Fruit fly (Drosophila melanogaster): ENCODE measurements around the gene CG9396.

CG9396 gene

dm6 chr3R:9559413-9560014 is 11.9 kb downstream of the CG9396 start, which contains the start of the genes AP-1mu and MBD-like (continued):
- TF ChIP-seq NC2α (GFP tag; optimal IDR thresholded peaks at IDR 0.05) (no peak), otp (GFP tag; IDR thresholded peaks at IDR 0.05) (no peak), luna (GFP tag; optimal IDR thresholded peaks at IDR 0.05) (peak; percentile 57), emc (GFP tag; optimal IDR thresholded peaks at IDR 0.05) (peak; percentile 1), CG43689 (GFP tag; IDR thresholded peaks at IDR 0.05) (no peak), CG42726 (GFP tag; IDR thresholded peaks at IDR 0.05; ENCODE audit: partially characterized antibody) (0 out of 2 replicates have a peak, but pooled peaks have one; percentile 3), CG3838 (GFP tag; optimal IDR thresholded peaks at IDR 0.05) (no peak), CG13775 (GFP tag; optimal IDR thresholded peaks at IDR 0.05) (peak; percentile 79), CG11247 (GFP tag; IDR thresholded peaks at IDR 0.05) (0 out of 2 replicates have a peak, but pooled peaks have one; percentile 47), ab (GFP tag; optimal IDR thresholded peaks at IDR 0.05) (no peak), Mes4 (GFP tag; optimal IDR thresholded peaks at IDR 0.05) (peak; percentile 31), ase (GFP tag; IDR thresholded peaks at IDR 0.05) (0 out of 3 replicates have a peak, but pooled peaks have one; percentile 7), schlank (tag; optimal IDR thresholded peaks at IDR 0.05) (no peak), grau (tag; optimal IDR thresholded peaks at IDR 0.05) (peak; percentile 69), CG16863 (GFP tag; optimal IDR thresholded peaks at IDR 0.05) (peak; percentile 45), CG14441 (GFP tag; IDR thresholded peaks at IDR 0.05) (peak; percentile 50), NFAT (GFP tag; IDR thresholded peaks at IDR 0.05) (no peak), TFAM (GFP tag; optimal IDR thresholded peaks at IDR 0.05) (no peak), en (GFP tag; optimal IDR thresholded peaks at IDR 0.05) (peak; percentile 38), peb (GFP tag; IDR thresholded peaks at IDR 0.05) (0 out of 2 replicates have a peak, but pooled peaks have one; percentile 41), fu2 (GFP tag; optimal IDR thresholded peaks at IDR 0.05) (peak; percentile 50), gro (GFP tag; optimal IDR thresholded peaks at IDR 0.05) (peak; percentile 65), BtbVII (GFP tag; optimal IDR thresholded peaks at IDR 0.05) (peak; percentile 40), CG18011 (GFP tag; optimal IDR thresholded peaks at IDR 0.05) (no peak), unpg (GFP tag; optimal IDR thresholded peaks at IDR 0.05) (peak; percentile 66), CG12391 (tag; optimal IDR thresholded peaks at IDR 0.05) (peak; percentile 79), CG2678 (tag; optimal IDR thresholded peaks at IDR 0.05) (peak; percentile 64), unc-4 (GFP tag; IDR thresholded peaks at IDR 0.05; ENCODE audit: partially characterized antibody) (no peak), jumu (GFP tag; optimal IDR thresholded peaks at IDR 0.05) (peak; percentile 69), sima (GFP tag; optimal IDR thresholded peaks at IDR 0.05) (no peak), Myb (GFP tag; optimal IDR thresholded peaks at IDR 0.05) (peak; percentile 48), chm (GFP tag; IDR thresholded peaks at IDR 0.05) (0 out of 2 replicates have a peak, but pooled peaks have one; percentile 34), HLH3B (GFP tag; IDR thresholded peaks at IDR 0.05) (peak; percentile 40; the same call in 1 of the 2 replicates), B-H2 (GFP tag; optimal IDR thresholded peaks at IDR 0.05) (peak; percentile 71), jigr1 (GFP tag; IDR thresholded peaks at IDR 0.05) (no peak), D19A (tag; optimal IDR thresholded peaks at IDR 0.05) (no peak), HLHmδ (GFP tag; optimal IDR thresholded peaks at IDR 0.05) (no peak), CG8281 (tag; optimal IDR thresholded peaks at IDR 0.05) (no peak), CG3163 (GFP tag; optimal IDR thresholded peaks at IDR 0.05) (no peak), trem (tag; optimal IDR thresholded peaks at IDR 0.05) (peak; percentile 80), HmgZ (tag; optimal IDR thresholded peaks at IDR 0.05) (peak; percentile 80), CG4360 (GFP tag; IDR thresholded peaks at IDR 0.05) (peak; percentile 99), Aef1 (GFP tag; IDR thresholded peaks at IDR 0.05) (peak; percentile 52), pan (optimal IDR thresholded peaks at IDR 0.05) (no peak), pan (GFP tag; optimal IDR thresholded peaks at IDR 0.05 in 1 of 2, IDR thresholded peaks at IDR 0.05 in 1 of 2) (peak in 1 of 2 experiments; percentile 56), CG13287 (GFP tag; IDR thresholded peaks at IDR 0.05; ENCODE audit: partially characterized antibody) (peak; percentile 55; the same call in 1 of the 2 replicates), phol (tag; optimal IDR thresholded peaks at IDR 0.05) (peak; percentile 75), CG14965 (GFP tag; optimal IDR thresholded peaks at IDR 0.05; ENCODE audit: borderline replicate concordance) (no peak), CG11695 (GFP tag; IDR thresholded peaks at IDR 0.05) (no peak), CG4730 (GFP tag; IDR thresholded peaks at IDR 0.05) (peak; percentile 56)

All from whole organism, embryonic.